Worm (Caenorhabditis elegans) whole organism, L4 larva: Measurements from ENCODE around the gene Y57A10A.31.

Experiments
- F26F4.8 ChIP-seq: fragments of 200-800 bp; sonication (Bioruptor generic); conservative IDR thresholded peaks from 2 replicates; pipeline ENCODE4 v1.3.6; 2022; ENCODE audit warnings: missing genetic modification characterization, missing compliant biosample characterization
- F44E2.7 ChIP-seq: fragments of 200-800 bp; sonication (Bioruptor generic); IDR thresholded peaks from 2 replicates; pipeline ENCODE4 v2.1.2; 2022; ENCODE audit warnings: missing genetic modification characterization, missing compliant biosample characterization
- aha-1 ChIP-seq: fragments of 150-350 bp; peaks from one replicate; lab custom pipeline; 2014; ENCODE audit warnings: missing biosample characterization, missing genetic modification characterization
- ama-1 ChIP-seq: fragments of 150-350 bp; optimal IDR thresholded peaks from 2 replicates; lab custom pipeline; 2014; ENCODE audit warnings: inconsistent platforms, mixed read lengths
- arid-1 ChIP-seq: fragments of 200-800 bp; sonication (Bioruptor generic); conservative IDR thresholded peaks from 2 replicates; pipeline ENCODE4 v1.3.6; 2022; ENCODE audit warnings: missing genetic modification reagents, missing genetic modification characterization, missing compliant biosample characterization
- ceh-82 ChIP-seq: sonication (generic microtip); optimal IDR thresholded peaks from 2 replicates; lab custom pipeline; 2017; ENCODE audit warnings: missing biosample characterization, missing genetic modification characterization
- daf-16 ChIP-seq, 3 experiments: sonication (generic microtip); optimal IDR thresholded peaks; 2 replicates each; lab custom pipeline; 2016 to 2017; ENCODE audit warnings: missing genetic modification characterization in 3 of 3, missing genetic modification reagents in 3 of 3, mild to moderate bottlenecking in 2 of 3, missing compliant biosample characterization in 2 of 3, missing biosample characterization in 1 of 3, moderate library complexity in 1 of 3
- daf-19 ChIP-seq: fragments of 200-800 bp; sonication (Bioruptor generic); conservative IDR thresholded peaks from 2 replicates; pipeline ENCODE4 v1.3.6; 2022; ENCODE audit warnings: missing genetic modification characterization, missing compliant biosample characterization
- daf-8 ChIP-seq: fragments of 200-800 bp; sonication (Bioruptor generic); IDR thresholded peaks from 2 replicates; pipeline ENCODE4 v1.3.6; 2022; ENCODE audit warnings: missing genetic modification characterization, missing compliant biosample characterization
- dpl-1 ChIP-seq: fragments of 150-350 bp; optimal IDR thresholded peaks from 2 replicates; lab custom pipeline; 2014; ENCODE audit warnings: missing biosample characterization, missing genetic modification reagents, missing genetic modification characterization
- dve-1 ChIP-seq: sonication (generic microtip); optimal IDR thresholded peaks from 2 replicates; lab custom pipeline; 2017; ENCODE audit warnings: antibody characterized with exemption, mild to moderate bottlenecking, missing genetic modification characterization, missing compliant biosample characterization; ENCODE audit not compliant: insufficient read depth
- egl-43 ChIP-seq: fragments of 200-800 bp; sonication (Bioruptor generic); IDR thresholded peaks from 2 replicates; pipeline ENCODE4 v1.3.6; 2022; ENCODE audit warnings: missing genetic modification reagents, missing genetic modification characterization, missing compliant biosample characterization
- gei-8 ChIP-seq: fragments of 200-800 bp; sonication (Bioruptor generic); optimal IDR thresholded peaks from 2 replicates; lab custom pipeline; 2018; ENCODE audit warnings: mild to moderate bottlenecking, missing genetic modification characterization, missing compliant biosample characterization
- hlh-11 ChIP-seq: fragments of 200-800 bp; sonication (Bioruptor generic); optimal IDR thresholded peaks from 2 replicates; lab custom pipeline; 2018; ENCODE audit warnings: mild to moderate bottlenecking, missing genetic modification characterization, missing compliant biosample characterization
- hlh-30 ChIP-seq: sonication (generic microtip); optimal IDR thresholded peaks from 2 replicates; lab custom pipeline; 2017; ENCODE audit warnings: antibody characterized with exemption, mild to moderate bottlenecking, missing genetic modification characterization, missing compliant biosample characterization; ENCODE audit not compliant: insufficient read depth
- jun-1 ChIP-seq: fragments of 150-350 bp; optimal IDR thresholded peaks from 2 replicates; lab custom pipeline; 2014; ENCODE audit warnings: missing biosample characterization, missing genetic modification reagents, missing genetic modification characterization
- lim-7 ChIP-seq: fragments of 200-800 bp; sonication (Bioruptor generic); IDR thresholded peaks from 2 replicates; pipeline ENCODE4 v1.3.6; 2022; ENCODE audit warnings: missing genetic modification characterization, missing compliant biosample characterization
- lin-1 ChIP-seq: fragments of 200-800 bp; sonication (Bioruptor generic); IDR thresholded peaks from 2 replicates; pipeline ENCODE4 v1.3.6; 2022; ENCODE audit warnings: missing genetic modification reagents, missing genetic modification characterization, missing compliant biosample characterization
- lin-13 ChIP-seq: fragments of 150-350 bp; optimal IDR thresholded peaks from 2 replicates; lab custom pipeline; 2014; ENCODE audit warnings: missing biosample characterization, missing genetic modification reagents, missing genetic modification characterization
- lin-38 ChIP-seq: fragments of 200-800 bp; sonication (Bioruptor generic); IDR thresholded peaks from 2 replicates; pipeline ENCODE4 v1.3.6; 2022; ENCODE audit warnings: missing genetic modification reagents, missing genetic modification characterization, missing compliant biosample characterization
- lsy-2 ChIP-seq, 2 experiments: fragments of 150-350 bp in 1 of 2; sonication (generic microtip) in 1 of 2; optimal IDR thresholded peaks; 2 replicates each; lab custom pipeline; 2014 to 2017; ENCODE audit warnings: missing biosample characterization in 2 of 2, missing genetic modification characterization in 2 of 2
- madf-5 ChIP-seq, 2 experiments: fragments of 200-800 bp; sonication (Bioruptor generic); IDR thresholded peaks; 2 replicates each; pipeline ENCODE4 v1.3.6; 2022; ENCODE audit warnings: missing compliant biosample characterization in 2 of 2, missing genetic modification characterization in 2 of 2
- mxl-2 ChIP-seq: fragments of 200-800 bp; sonication (Bioruptor generic); conservative IDR thresholded peaks from 2 replicates; pipeline ENCODE4 v1.3.6; 2022; ENCODE audit warnings: missing genetic modification reagents, missing genetic modification characterization, missing compliant biosample characterization
- nhr-10 ChIP-seq: fragments of 150-350 bp; optimal IDR thresholded peaks from 2 replicates; lab custom pipeline; 2014; ENCODE audit warnings: missing biosample characterization, missing genetic modification characterization
- nhr-11 ChIP-seq: fragments of 150-350 bp; optimal IDR thresholded peaks from 2 replicates; lab custom pipeline; 2014; ENCODE audit warnings: missing biosample characterization, missing genetic modification characterization
- nhr-237 ChIP-seq: sonication (generic microtip); optimal IDR thresholded peaks from 2 replicates; lab custom pipeline; 2017; ENCODE audit warnings: missing biosample characterization, missing genetic modification characterization
- nhr-25 ChIP-seq: sonication (generic microtip); optimal IDR thresholded peaks from 2 replicates; lab custom pipeline; 2017; ENCODE audit warnings: missing genetic modification characterization, mild to moderate bottlenecking, missing compliant biosample characterization, antibody characterized with exemption, moderate library complexity, borderline replicate concordance; ENCODE audit not compliant: insufficient read depth
- nhr-28 ChIP-seq: fragments of 150-350 bp; optimal IDR thresholded peaks from 2 replicates; lab custom pipeline; 2014; ENCODE audit warnings: missing biosample characterization, missing genetic modification characterization
- nhr-41 ChIP-seq: fragments of 200-800 bp; sonication (Bioruptor generic); IDR thresholded peaks from 2 replicates; pipeline ENCODE4 v1.3.6; 2022; ENCODE audit warnings: missing genetic modification reagents, missing genetic modification characterization, missing compliant biosample characterization
- nhr-48 ChIP-seq: sonication (generic microtip); optimal IDR thresholded peaks from 2 replicates; lab custom pipeline; 2016; ENCODE audit warnings: mild to moderate bottlenecking, missing genetic modification characterization, missing compliant biosample characterization
- set-16 ChIP-seq: fragments of 200-800 bp; sonication (Bioruptor generic); IDR thresholded peaks from 2 replicates; pipeline ENCODE4 v1.3.6; 2022; ENCODE audit warnings: missing genetic modification reagents, missing genetic modification characterization, missing compliant biosample characterization
- snpc-1.2 ChIP-seq: fragments of 200-800 bp; sonication (Bioruptor generic); IDR thresholded peaks from 2 replicates; pipeline ENCODE4 v1.3.6; 2022; ENCODE audit warnings: missing genetic modification reagents, missing genetic modification characterization, missing compliant biosample characterization
- unc-39 ChIP-seq: sonication (generic microtip); optimal IDR thresholded peaks from 2 replicates; lab custom pipeline; 2017; ENCODE audit warnings: missing biosample characterization, missing genetic modification characterization
- unc-62 ChIP-seq, 3 experiments: fragments of 150-350 bp in 1 of 3; sonication (generic microtip); optimal IDR thresholded peaks in 2 of 3; peaks in 1 of 3; 1 replicate in 1 of 3; 2 replicates in 2 of 3; lab custom pipeline; 2014 to 2017; ENCODE audit warnings: missing biosample characterization in 3 of 3, missing genetic modification characterization in 3 of 3, missing genetic modification reagents in 3 of 3, missing genotype in 1 of 3
- vab-7 ChIP-seq: fragments of 200-800 bp; sonication (Bioruptor generic); IDR thresholded peaks from 2 replicates; pipeline ENCODE4 v1.3.6; 2022; ENCODE audit warnings: missing genetic modification reagents, missing genetic modification characterization, missing compliant biosample characterization
- zag-1 ChIP-seq: fragments of 150-350 bp; optimal IDR thresholded peaks from 2 replicates; lab custom pipeline; 2014; ENCODE audit warnings: missing biosample characterization, missing genetic modification characterization
- zip-2 ChIP-seq: fragments of 150-350 bp; optimal IDR thresholded peaks from 2 replicates; lab custom pipeline; 2014; ENCODE audit warnings: missing biosample characterization, missing genetic modification characterization
- ztf-11 ChIP-seq: fragments of 150-350 bp; optimal IDR thresholded peaks from 2 replicates; lab custom pipeline; 2014; ENCODE audit warnings: missing biosample characterization, missing genetic modification characterization

Y57A10A.31 gene

ce11 chrII:12266797-12267196 lies 22.4 kb upstream of the Y57A10A.31 start:
- TF ChIP-seq zip-2 (tag; lab: Kevin White, UChicago), result no peak
- peak; percentile 30 for TF ChIP-seq dve-1
- TF ChIP-seq nhr-41 (GFP tag; lab: Robert Waterston, UW), result no peak
- no peak for TF ChIP-seq daf-8 (GFP tag; lab: Robert Waterston, UW)
- peak; percentile 8 for TF ChIP-seq hlh-30 (tag; lab: Kevin White, UChicago)

ce11 chrII:12268857-12269256 lies 20.3 kb upstream of the Y57A10A.31 start:
- TF ChIP-seq madf-5 (GFP tag; IDR thresholded peaks at IDR 0.05; lab: Robert Waterston, UW) (no peak), zip-2 (tag; lab: Kevin White, UChicago) (no peak), daf-16 (GFP tag; optimal IDR thresholded peaks at IDR 0.05; lab: Kevin White, UChicago) (no peak), daf-16 (tag; optimal IDR thresholded peaks at IDR 0.05; lab: Kevin White, UChicago) (no peak), nhr-237 (tag; lab: Kevin White, UChicago) (no peak), aha-1 (tag; lab: Kevin White, UChicago) (peak; percentile 86), egl-43 (no peak), nhr-41 (GFP tag; lab: Robert Waterston, UW) (no peak), set-16 (GFP tag; lab: Robert Waterston, UW) (peak; percentile 95), F44E2.7 (GFP tag; lab: Robert Waterston, UW) (no peak), snpc-1.2 (no peak), daf-19 (GFP tag; lab: Robert Waterston, UW) (no peak), mxl-2 (GFP tag; lab: Robert Waterston, UW) (no peak), lsy-2 (tag; optimal IDR thresholded peaks at IDR 0.05; lab: Kevin White, UChicago) (no peak), arid-1 (GFP tag; lab: Robert Waterston, UW) (no peak), unc-39 (tag; lab: Kevin White, UChicago) (no peak), hlh-11 (tag; lab: Kevin White, UChicago) (no peak), lim-7 (GFP tag; lab: Robert Waterston, UW) (no peak), dpl-1 (GFP tag; lab: Kevin White, UChicago) (no peak), nhr-11 (peak; percentile 27), ama-1 (no peak), daf-8 (GFP tag; lab: Robert Waterston, UW) (no peak), jun-1 (tag; lab: Kevin White, UChicago) (no peak), zag-1 (tag; lab: Kevin White, UChicago) (no peak), lin-13 (GFP tag; lab: Kevin White, UChicago) (no peak), ceh-82 (tag; lab: Kevin White, UChicago) (no peak), lin-38 (no peak), nhr-10 (no peak), nhr-25 (no peak), vab-7 (GFP tag; lab: Robert Waterston, UW) (no peak), nhr-48 (no peak), nhr-28 (no peak), lin-1 (GFP tag; lab: Robert Waterston, UW) (0 out of 2 replicates have a peak, but pooled peaks have one; percentile 24), unc-62 (GFP tag; optimal IDR thresholded peaks at IDR 0.05 in 1 of 2; lab: Kevin White, UChicago) (no peak), unc-62 (tag; optimal IDR thresholded peaks at IDR 0.05; lab: Kevin White, UChicago) (no peak), ztf-11 (tag; lab: Kevin White, UChicago) (no peak)

DNA sequence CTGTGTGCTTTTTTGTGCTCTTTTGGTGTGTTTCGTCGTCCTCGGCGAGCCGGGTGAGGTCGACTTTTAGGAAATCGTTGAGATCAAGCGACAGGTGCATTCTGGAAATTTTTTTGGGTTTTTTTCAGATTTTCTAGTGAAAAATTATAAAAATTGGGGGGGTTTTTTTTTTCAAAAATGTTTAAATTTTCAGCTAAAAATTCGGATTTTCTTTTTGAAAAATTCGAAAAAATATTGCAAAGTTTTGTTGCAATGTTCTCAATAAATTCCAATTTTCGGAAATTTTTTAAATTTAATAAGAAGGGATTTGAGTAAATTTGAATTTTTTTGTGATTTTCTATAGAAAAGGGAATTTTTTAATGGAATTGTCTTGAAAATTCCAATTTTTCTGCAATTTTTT lies 14.2 kb upstream of the Y57A10A.31 start, which contains the start of gene Y57A10A.27:
Y57A10A.27 (minus strand) TSS at position 101 of the 400 bp plus-strand sequence.
- TF ChIP-seq lin-1 (GFP tag; lab: Robert Waterston, UW) (no peak), F26F4.8 (no peak), unc-39 (tag; lab: Kevin White, UChicago) (no peak), dpl-1 (GFP tag; lab: Kevin White, UChicago) (no peak), nhr-10 (no peak), gei-8 (GFP tag; lab: Kevin White, UChicago) (no peak)
- TF ChIP-seq, all 104 proteins: peak for 0
